Worm (Caenorhabditis elegans) whole organism, mixed stage, embryonic: ENCODE data around the gene ceh-57.

ENCODE experiments used
- M03D4.4 ChIP-seq: sonication (generic microtip); optimal IDR thresholded peaks from 2 replicates; lab custom pipeline; 2017; ENCODE audit warnings: mild to moderate bottlenecking, missing genetic modification characterization, missing compliant biosample characterization
- bed-3 ChIP-seq: fragments of 200-800 bp; sonication (Bioruptor generic); optimal IDR thresholded peaks from 3 replicates; lab custom pipeline; 2018; ENCODE audit warnings: mild to moderate bottlenecking, missing genetic modification characterization, moderate library complexity, missing compliant biosample characterization
- blmp-1 ChIP-seq: fragments of 150-350 bp; optimal IDR thresholded peaks from 2 replicates; lab custom pipeline; 2014; ENCODE audit warnings: missing biosample characterization, missing genetic modification characterization
- ceh-43 ChIP-seq: fragments of 200-800 bp; sonication (Bioruptor generic); optimal IDR thresholded peaks from 2 replicates; lab custom pipeline; 2018; ENCODE audit warnings: mild to moderate bottlenecking, missing genetic modification characterization, moderate library complexity, missing compliant biosample characterization
- ceh-83 ChIP-seq: fragments of 200-800 bp; sonication (Bioruptor generic); optimal IDR thresholded peaks from 2 replicates; lab custom pipeline; 2018; ENCODE audit warnings: mild to moderate bottlenecking, missing genetic modification characterization, missing compliant biosample characterization
- ces-1 ChIP-seq: fragments of 150-350 bp; optimal IDR thresholded peaks from 2 replicates; lab custom pipeline; 2014; ENCODE audit warnings: missing biosample characterization, missing genetic modification reagents, missing genetic modification characterization
- cnd-1 ChIP-seq: fragments of 200-800 bp; sonication (Bioruptor generic); optimal IDR thresholded peaks from 2 replicates; lab custom pipeline; 2018; ENCODE audit warnings: mild to moderate bottlenecking, missing genetic modification characterization, missing compliant biosample characterization
- drap-1 ChIP-seq: fragments of 200-800 bp; sonication (Bioruptor generic); optimal IDR thresholded peaks from 3 replicates; lab custom pipeline; 2018; ENCODE audit warnings: mild to moderate bottlenecking, missing genetic modification characterization, missing compliant biosample characterization
- elt-1 ChIP-seq: sonication (generic microtip); optimal IDR thresholded peaks from 2 replicates; lab custom pipeline; 2017; ENCODE audit warnings: missing genetic modification characterization, mild to moderate bottlenecking, missing compliant biosample characterization, antibody characterized with exemption, moderate library complexity, borderline replicate concordance; ENCODE audit not compliant: insufficient read depth
- elt-3 ChIP-seq: fragments of 150-350 bp; optimal IDR thresholded peaks from 2 replicates; lab custom pipeline; 2014; ENCODE audit warnings: missing biosample characterization, missing genetic modification characterization
- flh-1 ChIP-seq: fragments of 200-800 bp; sonication (Bioruptor generic); optimal IDR thresholded peaks from 2 replicates; lab custom pipeline; 2018; ENCODE audit warnings: mild to moderate bottlenecking, missing genetic modification characterization, moderate library complexity, missing compliant biosample characterization
- ham-2 ChIP-seq: fragments of 200-800 bp; sonication (Bioruptor generic); optimal IDR thresholded peaks from 2 replicates; lab custom pipeline; 2018; ENCODE audit warnings: mild to moderate bottlenecking, missing genetic modification characterization, missing compliant biosample characterization
- hlh-1 ChIP-seq: fragments of 150-350 bp; optimal IDR thresholded peaks from 2 replicates; lab custom pipeline; 2014; ENCODE audit warnings: missing biosample characterization, missing genetic modification reagents, missing genetic modification characterization
- lin-13 ChIP-seq: fragments of 150-350 bp; optimal IDR thresholded peaks from 2 replicates; lab custom pipeline; 2014; ENCODE audit warnings: missing biosample characterization, missing genetic modification characterization
- lin-32 ChIP-seq: fragments of 200-800 bp; sonication (Bioruptor generic); optimal IDR thresholded peaks from 2 replicates; lab custom pipeline; 2018; ENCODE audit warnings: mild to moderate bottlenecking, missing genetic modification characterization, missing compliant biosample characterization
- lsy-2 ChIP-seq: fragments of 150-350 bp; optimal IDR thresholded peaks from 2 replicates; lab custom pipeline; 2014; ENCODE audit warnings: missing biosample characterization, missing genetic modification characterization
- mep-1 ChIP-seq: fragments of 150-350 bp; optimal IDR thresholded peaks from 2 replicates; lab custom pipeline; 2017; ENCODE audit warnings: missing biosample characterization, missing genetic modification reagents, missing genetic modification characterization, inconsistent platforms
- mls-2 ChIP-seq: sonication (generic microtip); optimal IDR thresholded peaks from 2 replicates; lab custom pipeline; 2016; ENCODE audit warnings: mild to moderate bottlenecking, missing genetic modification characterization, moderate library complexity, missing compliant biosample characterization
- nhr-12 ChIP-seq: fragments of 150-350 bp; optimal IDR thresholded peaks from 2 replicates; lab custom pipeline; 2014; ENCODE audit warnings: missing biosample characterization, missing genetic modification characterization
- nhr-28 ChIP-seq: fragments of 150-350 bp; optimal IDR thresholded peaks from 2 replicates; lab custom pipeline; 2014; ENCODE audit warnings: missing biosample characterization, missing genetic modification characterization
- nhr-76 ChIP-seq: sonication (generic microtip); optimal IDR thresholded peaks from 2 replicates; lab custom pipeline; 2017; ENCODE audit warnings: missing biosample characterization, missing genetic modification characterization
- pha-4 ChIP-seq: fragments of 150-350 bp; optimal IDR thresholded peaks from 2 replicates; lab custom pipeline; 2018; ENCODE audit warnings: missing biosample characterization, missing genetic modification reagents, missing genetic modification characterization
- sem-2 ChIP-seq: fragments of 200-800 bp; sonication (Bioruptor generic); optimal IDR thresholded peaks from 2 replicates; lab custom pipeline; 2018; ENCODE audit warnings: mild to moderate bottlenecking, missing genetic modification characterization, missing compliant biosample characterization
- snpc-4 ChIP-seq: fragments of 150-350 bp; optimal IDR thresholded peaks from 2 replicates; lab custom pipeline; 2014; ENCODE audit warnings: missing biosample characterization, missing genetic modification characterization
- sptf-1 ChIP-seq: sonication (generic microtip); optimal IDR thresholded peaks from 2 replicates; lab custom pipeline; 2017; ENCODE audit warnings: mild to moderate bottlenecking, missing genetic modification characterization, moderate library complexity, missing compliant biosample characterization
- unc-120 ChIP-seq: sonication (generic microtip); optimal IDR thresholded peaks from 2 replicates; lab custom pipeline; 2017; ENCODE audit warnings: missing genetic modification characterization, missing compliant biosample characterization; ENCODE audit not compliant: poor library complexity, severe bottlenecking
- unc-39 ChIP-seq: fragments of 150-350 bp; optimal IDR thresholded peaks from 2 replicates; lab custom pipeline; 2014; ENCODE audit warnings: missing biosample characterization, missing genetic modification characterization
- unc-62 ChIP-seq: fragments of 150-350 bp; optimal IDR thresholded peaks from 2 replicates; lab custom pipeline; 2014; ENCODE audit warnings: missing biosample characterization, missing genetic modification reagents, missing genetic modification characterization
- zip-8 ChIP-seq: fragments of 150-350 bp; optimal IDR thresholded peaks from 2 replicates; lab custom pipeline; 2014; ENCODE audit warnings: missing biosample characterization, missing genetic modification characterization
- ztf-11 ChIP-seq: fragments of 150-350 bp; optimal IDR thresholded peaks from 2 replicates; lab custom pipeline; 2014; ENCODE audit warnings: missing biosample characterization, missing genetic modification characterization

ceh-57 gene

DNA sequence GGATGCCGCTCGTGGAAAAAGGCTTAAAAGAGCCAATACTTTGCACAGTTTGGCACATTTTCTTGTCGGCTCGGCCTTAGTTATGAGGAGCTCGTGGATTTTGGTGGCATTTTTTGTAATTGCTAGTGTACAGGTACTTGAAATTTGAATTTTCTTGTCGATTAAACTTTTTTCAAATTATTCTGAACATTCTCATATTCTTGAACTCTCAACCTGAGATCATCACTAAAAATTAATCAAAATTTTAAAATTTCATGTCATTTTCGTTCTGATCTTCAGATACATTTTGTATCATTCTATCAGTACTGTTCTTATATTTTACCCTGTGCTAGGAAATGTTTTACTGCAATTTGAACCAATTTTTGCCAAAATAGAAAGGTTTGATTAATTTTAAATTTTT lies 45.7 kb downstream of the ceh-57 start, which contains the start of gene idpp-4:
Gene idpp-4 (plus strand): TSS at position 51 of the 400 bp plus-strand sequence.
- TF ChIP-seq elt-3 (tag; lab: Kevin White, UChicago) (no peak), ces-1 (GFP tag; lab: Kevin White, UChicago) (no peak), mep-1 (tag; lab: Kevin White, UChicago) (no peak), pha-4 (tag; lab: Kevin White, UChicago) (no peak), lin-32 (GFP tag; lab: Kevin White, UChicago) (no peak), M03D4.4 (tag; lab: Kevin White, UChicago) (no peak), zip-8 (no peak), flh-1 (no peak), ztf-11 (tag; lab: Kevin White, UChicago) (no peak), hlh-1 (tag; lab: Kevin White, UChicago) (no peak), blmp-1 (tag; lab: Kevin White, UChicago) (no peak), elt-1 (no peak), lsy-2 (tag; lab: Kevin White, UChicago) (no peak), mls-2 (no peak), sem-2 (no peak), nhr-12 (tag; lab: Kevin White, UChicago) (no peak), unc-120 (tag; lab: Kevin White, UChicago) (no peak), drap-1 (GFP tag; lab: Kevin White, UChicago) (no peak), lin-13 (tag; lab: Kevin White, UChicago) (no peak), unc-39 (tag; lab: Kevin White, UChicago) (no peak)

DNA sequence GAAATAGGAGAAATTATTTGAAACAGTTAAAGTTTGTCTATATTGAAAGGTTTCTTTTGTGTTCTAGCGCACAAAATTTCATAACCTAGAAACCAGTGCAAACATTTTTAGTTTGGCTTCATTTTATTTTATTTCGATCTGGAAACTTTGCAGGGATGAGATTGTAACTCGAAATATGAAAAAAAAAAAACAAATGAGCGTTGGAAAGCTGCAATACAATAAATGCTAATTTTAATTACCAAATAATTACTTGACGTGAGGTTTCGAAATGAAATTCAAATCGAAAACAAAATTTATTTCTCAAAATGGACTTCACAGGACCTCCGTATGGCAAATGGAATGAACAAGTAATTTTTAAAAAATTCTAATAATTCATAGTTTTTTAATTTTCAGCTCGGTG lies 50.1 kb downstream of the ceh-57 start, which contains the start of gene M02G9.4:
Gene M02G9.4 (plus strand): TSS at position 301 of the 400 bp plus-strand sequence.
- TF ChIP-seq mep-1 (tag; lab: Kevin White, UChicago) (no peak), M03D4.4 (tag; lab: Kevin White, UChicago) (no peak), elt-3 (tag; lab: Kevin White, UChicago) (no peak), zip-8 (no peak), nhr-12 (tag; lab: Kevin White, UChicago) (no peak), ceh-83 (GFP tag; lab: Kevin White, UChicago) (no peak), ceh-43 (GFP tag; lab: Kevin White, UChicago) (no peak), elt-1 (no peak), ces-1 (GFP tag; lab: Kevin White, UChicago) (no peak), lsy-2 (tag; lab: Kevin White, UChicago) (no peak), ham-2 (GFP tag; lab: Kevin White, UChicago) (no peak), bed-3 (GFP tag; lab: Kevin White, UChicago) (no peak)

DNA sequence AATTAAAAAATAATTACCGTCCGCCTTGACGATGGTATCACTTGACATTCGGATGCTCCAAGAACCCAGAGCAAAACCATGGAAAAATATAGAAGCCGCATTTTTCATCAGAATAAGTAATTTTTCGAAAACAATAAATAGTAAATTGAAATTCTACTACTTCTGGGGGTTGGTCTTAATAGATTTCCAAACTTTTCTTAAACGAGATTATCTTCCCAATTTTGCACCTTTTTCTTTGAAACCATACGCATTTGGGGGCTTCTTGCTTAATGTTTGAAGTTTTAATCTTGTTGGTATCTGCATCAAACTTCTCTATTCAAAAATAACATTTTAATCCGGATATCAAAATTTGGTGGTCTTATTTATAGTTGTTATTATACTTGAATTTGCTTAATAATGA lies 51.0 kb downstream of the ceh-57 start, which contains the start of gene gcy-5:
Gene gcy-5 (minus strand): TSS at position 101 of the 400 bp plus-strand sequence.
- TF ChIP-seq elt-3 (tag; lab: Kevin White, UChicago) (no peak), nhr-28 (tag; lab: Kevin White, UChicago) (no peak)
- TF ChIP-seq, all 35 proteins: peak for 0

DNA sequence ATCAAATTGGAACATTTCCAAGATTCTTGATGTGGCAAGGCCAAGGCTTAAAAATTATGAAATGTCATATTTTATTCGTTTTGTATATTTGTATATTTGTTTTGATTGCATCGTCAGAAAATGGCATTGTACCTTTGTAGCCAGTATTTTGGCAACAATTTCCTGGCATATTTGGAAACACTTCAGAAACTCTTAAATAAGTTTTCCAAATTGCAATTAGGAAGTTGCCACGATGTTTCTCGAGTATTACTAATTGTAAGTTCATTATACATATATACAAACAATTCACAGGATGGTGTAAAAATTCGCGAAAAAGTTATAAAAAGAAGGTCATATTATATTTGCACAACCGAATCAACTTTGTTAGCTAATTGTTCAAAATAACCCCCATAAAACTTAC lies 51.8 kb downstream of the ceh-57 start, which contains the start of gene idpp-8:
Gene idpp-8 (plus strand): TSS at position 301 of the 400 bp plus-strand sequence.
- TF ChIP-seq unc-62 (GFP tag; lab: Kevin White, UChicago) (no peak), cnd-1 (tag; lab: Kevin White, UChicago) (no peak), nhr-76 (tag; lab: Kevin White, UChicago) (no peak), unc-39 (tag; lab: Kevin White, UChicago) (no peak), hlh-1 (tag; lab: Kevin White, UChicago) (no peak), M03D4.4 (tag; lab: Kevin White, UChicago) (no peak), elt-1 (no peak), nhr-28 (tag; lab: Kevin White, UChicago) (no peak), bed-3 (GFP tag; lab: Kevin White, UChicago) (no peak), lin-13 (tag; lab: Kevin White, UChicago) (no peak), snpc-4 (no peak), pha-4 (tag; lab: Kevin White, UChicago) (no peak), zip-8 (no peak), sem-2 (no peak), lsy-2 (tag; lab: Kevin White, UChicago) (no peak), sptf-1 (tag; lab: Kevin White, UChicago) (no peak)
